Worm (Caenorhabditis elegans) whole organism, L1 larva: ENCODE data around the gene F18A11.2.
A peak's percentile ranks its signal among the peaks of the same experiment; 100 is the strongest.

Source experiments
- C16A3.4 ChIP-seq: fragments of 150-350 bp; optimal IDR thresholded peaks from 2 replicates; lab custom pipeline; 2014; ENCODE audit warnings: missing biosample characterization, missing genetic modification characterization
- C34B4.2 ChIP-seq: sonication (generic microtip); optimal IDR thresholded peaks from 2 replicates; lab custom pipeline; 2017; ENCODE audit warnings: mild to moderate bottlenecking, missing genetic modification characterization, missing compliant biosample characterization
- Y116A8C.19 ChIP-seq: sonication (generic microtip); optimal IDR thresholded peaks from 2 replicates; lab custom pipeline; 2016; ENCODE audit warnings: missing compliant biosample characterization, missing genetic modification characterization, borderline replicate concordance
- ama-1 ChIP-seq: fragments of 150-350 bp; optimal IDR thresholded peaks from 2 replicates; lab custom pipeline; 2014
- ceh-63 ChIP-seq: fragments of 200-800 bp; sonication (Bioruptor generic); optimal IDR thresholded peaks from 2 replicates; lab custom pipeline; 2018; ENCODE audit warnings: mild to moderate bottlenecking, missing genetic modification characterization, missing compliant biosample characterization
- ceh-8 ChIP-seq: fragments of 200-800 bp; sonication (Bioruptor generic); optimal IDR thresholded peaks from 2 replicates; lab custom pipeline; 2018; ENCODE audit warnings: mild to moderate bottlenecking, missing genetic modification characterization, moderate library complexity, missing compliant biosample characterization
- ceh-82 ChIP-seq, 3 experiments: fragments of 150-350 bp in 1 of 3; sonication (generic microtip) in 2 of 3; optimal IDR thresholded peaks; 2 replicates each; lab custom pipeline; 2014 to 2017; ENCODE audit warnings: missing biosample characterization in 3 of 3, missing genetic modification characterization in 3 of 3
- ceh-90 ChIP-seq: sonication (generic microtip); optimal IDR thresholded peaks from 2 replicates; lab custom pipeline; 2016; ENCODE audit warnings: missing genetic modification characterization, missing compliant biosample characterization
- dpl-1 ChIP-seq, 3 experiments: fragments of 150-350 bp in 2 of 3; sonication (generic microtip) in 1 of 3; optimal IDR thresholded peaks; 2 replicates each; lab custom pipeline; 2014 to 2017; ENCODE audit warnings: missing biosample characterization in 3 of 3, missing genetic modification characterization in 3 of 3, missing genetic modification reagents in 3 of 3
- efl-1 ChIP-seq, 4 experiments: fragments of 150-350 bp; optimal IDR thresholded peaks in 3 of 4; peaks in 1 of 4; 1 replicate in 1 of 4; 2 replicates in 3 of 4; lab custom pipeline; 2014; ENCODE audit warnings: missing biosample characterization in 2 of 4, missing genetic modification characterization in 2 of 4, missing genetic modification reagents in 2 of 4
- efl-3 ChIP-seq: fragments of 200-800 bp; sonication (Bioruptor generic); optimal IDR thresholded peaks from 2 replicates; lab custom pipeline; 2018; ENCODE audit warnings: mild to moderate bottlenecking, missing genetic modification characterization, missing compliant biosample characterization
- egl-13 ChIP-seq: sonication (generic microtip); optimal IDR thresholded peaks from 2 replicates; lab custom pipeline; 2016; ENCODE audit warnings: missing genotype, missing genetic modification reagents, missing genetic modification characterization, missing compliant biosample characterization
- elt-2 ChIP-seq: sonication (generic microtip); optimal IDR thresholded peaks from 2 replicates; lab custom pipeline; 2016; ENCODE audit warnings: missing genetic modification characterization, mild to moderate bottlenecking, inconsistent platforms, missing compliant biosample characterization, missing genetic modification reagents
- fos-1 ChIP-seq: fragments of 150-350 bp; optimal IDR thresholded peaks from 2 replicates; lab custom pipeline; 2014; ENCODE audit warnings: missing biosample characterization, missing genetic modification characterization
- grh-1 ChIP-seq: fragments of 200-800 bp; sonication (Bioruptor generic); IDR thresholded peaks from 2 replicates; pipeline ENCODE4 v1.3.6; 2022; ENCODE audit warnings: missing genetic modification reagents, missing genetic modification characterization, missing compliant biosample characterization
- hlh-17 ChIP-seq: fragments of 200-800 bp; sonication (Bioruptor generic); optimal IDR thresholded peaks from 2 replicates; lab custom pipeline; 2018; ENCODE audit warnings: missing genetic modification characterization, mild to moderate bottlenecking, missing compliant biosample characterization, moderate library complexity, borderline replicate concordance
- hpl-2 ChIP-seq: fragments of 150-350 bp; optimal IDR thresholded peaks from 2 replicates; lab custom pipeline; 2014; ENCODE audit warnings: missing biosample characterization, missing genetic modification reagents, missing genetic modification characterization
- irx-1 ChIP-seq: sonication (generic microtip); optimal IDR thresholded peaks from 2 replicates; lab custom pipeline; 2016; ENCODE audit warnings: missing genetic modification characterization, missing compliant biosample characterization
- lin-13 ChIP-seq: fragments of 150-350 bp; optimal IDR thresholded peaks from 2 replicates; lab custom pipeline; 2014; ENCODE audit warnings: missing biosample characterization, missing genetic modification reagents, missing genetic modification characterization
- lin-14 ChIP-seq: fragments of 200-800 bp; sonication (Bioruptor generic); optimal IDR thresholded peaks from 2 replicates; lab custom pipeline; 2018; ENCODE audit warnings: mild to moderate bottlenecking, missing genetic modification characterization, moderate library complexity, missing compliant biosample characterization
- lin-15B ChIP-seq: fragments of 150-350 bp; sonication (generic microtip); optimal IDR thresholded peaks from 3 replicates; lab custom pipeline; 2014; ENCODE audit warnings: missing biosample characterization, missing genetic modification characterization
- lir-3 ChIP-seq: sonication (generic microtip); optimal IDR thresholded peaks from 2 replicates; lab custom pipeline; 2016; ENCODE audit warnings: mild to moderate bottlenecking, missing genetic modification characterization, moderate library complexity, missing compliant biosample characterization; ENCODE audit not compliant: poor library complexity
- lsy-2 ChIP-seq, 2 experiments: fragments of 150-350 bp; optimal IDR thresholded peaks; 2 replicates each; lab custom pipeline; 2014; ENCODE audit warnings: missing biosample characterization in 2 of 2, missing genetic modification characterization in 2 of 2
- mab-9 ChIP-seq: fragments of 200-800 bp; sonication (Bioruptor generic); IDR thresholded peaks from 2 replicates; pipeline ENCODE4 v1.3.6; 2022; ENCODE audit warnings: missing genetic modification reagents, missing genetic modification characterization, missing compliant biosample characterization
- mdl-1 ChIP-seq, 2 experiments: fragments of 150-350 bp; optimal IDR thresholded peaks; 2 replicates each; lab custom pipeline; 2014 to 2017; ENCODE audit warnings: missing biosample characterization in 2 of 2, missing genetic modification characterization in 2 of 2, inconsistent platforms in 1 of 2
- mef-2 ChIP-seq: fragments of 150-350 bp; optimal IDR thresholded peaks from 2 replicates; lab custom pipeline; 2014; ENCODE audit warnings: missing biosample characterization, missing genetic modification characterization
- nhr-12 ChIP-seq: sonication (generic microtip); optimal IDR thresholded peaks from 2 replicates; lab custom pipeline; 2017; ENCODE audit warnings: missing biosample characterization, missing genetic modification characterization
- nhr-19 ChIP-seq: fragments of 200-800 bp; sonication (Bioruptor generic); conservative IDR thresholded peaks from 2 replicates; pipeline ENCODE4 v1.3.6; 2022; ENCODE audit warnings: missing genetic modification characterization, missing compliant biosample characterization
- nhr-20 ChIP-seq: sonication (generic microtip); optimal IDR thresholded peaks from 2 replicates; lab custom pipeline; 2016; ENCODE audit warnings: mild to moderate bottlenecking, missing genetic modification characterization, missing compliant biosample characterization
- nhr-237 ChIP-seq: fragments of 150-350 bp; optimal IDR thresholded peaks from 2 replicates; lab custom pipeline; 2014; ENCODE audit warnings: missing biosample characterization, missing genetic modification characterization
- nhr-71 ChIP-seq: sonication (generic microtip); optimal IDR thresholded peaks from 2 replicates; lab custom pipeline; 2016; ENCODE audit warnings: mild to moderate bottlenecking, missing genetic modification characterization, moderate library complexity, missing compliant biosample characterization
- nhr-76 ChIP-seq: sonication (generic microtip); optimal IDR thresholded peaks from 2 replicates; lab custom pipeline; 2017; ENCODE audit warnings: missing biosample characterization, missing genetic modification characterization
- nhr-77 ChIP-seq: fragments of 150-350 bp; optimal IDR thresholded peaks from 2 replicates; lab custom pipeline; 2014; ENCODE audit warnings: missing biosample characterization, missing genetic modification characterization
- nhr-90 ChIP-seq: sonication (generic microtip); optimal IDR thresholded peaks from 2 replicates; lab custom pipeline; 2016; ENCODE audit warnings: mild to moderate bottlenecking, missing genetic modification characterization, missing compliant biosample characterization; ENCODE audit not compliant: poor library complexity
- pqm-1 ChIP-seq: sonication (generic microtip); optimal IDR thresholded peaks from 3 replicates; lab custom pipeline; 2017; ENCODE audit warnings: missing biosample characterization, missing genetic modification characterization
- rnt-1 ChIP-seq: sonication (generic microtip); optimal IDR thresholded peaks from 2 replicates; lab custom pipeline; 2016; ENCODE audit warnings: mild to moderate bottlenecking, missing genetic modification characterization, moderate library complexity, missing compliant biosample characterization
- snu-23 ChIP-seq: sonication (generic microtip); optimal IDR thresholded peaks from 2 replicates; lab custom pipeline; 2016; ENCODE audit warnings: missing genetic modification characterization, missing compliant biosample characterization
- sup-37 ChIP-seq: fragments of 200-800 bp; sonication (Bioruptor generic); optimal IDR thresholded peaks from 2 replicates; lab custom pipeline; 2018; ENCODE audit warnings: mild to moderate bottlenecking, missing genetic modification characterization, missing compliant biosample characterization
- swsn-7 ChIP-seq: sonication (generic microtip); optimal IDR thresholded peaks from 2 replicates; lab custom pipeline; 2016; ENCODE audit warnings: missing genetic modification characterization, missing compliant biosample characterization
- tbx-2 ChIP-seq: sonication (generic microtip); optimal IDR thresholded peaks from 2 replicates; lab custom pipeline; 2016; ENCODE audit warnings: missing genetic modification characterization, missing compliant biosample characterization
- tlp-1 ChIP-seq: fragments of 150-350 bp; optimal IDR thresholded peaks from 2 replicates; lab custom pipeline; 2014; ENCODE audit warnings: missing biosample characterization, missing genetic modification characterization
- unc-130 ChIP-seq: fragments of 150-350 bp; optimal IDR thresholded peaks from 2 replicates; lab custom pipeline; 2017; ENCODE audit warnings: missing biosample characterization, missing genetic modification characterization, inconsistent platforms
- unc-30 ChIP-seq: sonication (generic microtip); optimal IDR thresholded peaks from 2 replicates; lab custom pipeline; 2017; ENCODE audit warnings: missing biosample characterization, missing genetic modification characterization
- xbp-1 ChIP-seq: sonication (generic microtip); optimal IDR thresholded peaks from 2 replicates; lab custom pipeline; 2016; ENCODE audit warnings: missing genetic modification characterization, missing compliant biosample characterization
- zip-4 ChIP-seq: fragments of 200-800 bp; sonication (Bioruptor generic); optimal IDR thresholded peaks from 2 replicates; lab custom pipeline; 2018; ENCODE audit warnings: mild to moderate bottlenecking, missing genetic modification characterization, moderate library complexity, missing compliant biosample characterization
- ztf-4 ChIP-seq: fragments of 150-350 bp; optimal IDR thresholded peaks from 2 replicates; lab custom pipeline; 2014; ENCODE audit warnings: missing biosample characterization, missing genetic modification characterization

Gene F18A11.2

ce11 chrII:13004160-13004871, 27.2 kb upstream of the F18A11.2 start (continued):
- TF ChIP-seq hlh-17 (GFP tag; lab: Kevin White, UChicago) (no peak), lin-14 (GFP tag; lab: Kevin White, UChicago) (peak; percentile 63), pqm-1 (tag; lab: Kevin White, UChicago) (no peak), efl-3 (no peak), fos-1 (no peak), lir-3 (no peak), mef-2 (tag; lab: Kevin White, UChicago) (no peak), nhr-20 (peak; percentile 28), lsy-2 (tag; optimal IDR thresholded peaks at IDR 0.05; lab: Kevin White, UChicago) (peak in 1 of 2 experiments; percentile 53), snu-23 (GFP tag; lab: Kevin White, UChicago) (peak; percentile 17), C16A3.4 (tag; lab: Kevin White, UChicago) (peak; percentile 47), nhr-71 (tag; lab: Kevin White, UChicago) (peak; percentile 37), nhr-12 (no peak), grh-1 (GFP tag; lab: Robert Waterston, UW) (no peak), elt-2 (tag; lab: Kevin White, UChicago) (peak; percentile 42), egl-13 (tag; lab: Kevin White, UChicago) (no peak), dpl-1 (GFP tag; optimal IDR thresholded peaks at IDR 0.05; lab: Kevin White, UChicago) (peak in 1 of 3 experiments; percentile 2)

ce11 chrII:13004872-13005252, 26.6 kb upstream of the F18A11.2 start:
- TF ChIP-seq ceh-63 (GFP tag; lab: Kevin White, UChicago), result no peak
- no peak for TF ChIP-seq efl-1 (optimal IDR thresholded peaks at IDR 0.05; lab: Kevin White, UChicago)
- TF ChIP-seq efl-1 (GFP tag; optimal IDR thresholded peaks at IDR 0.05 in 1 of 2; lab: Kevin White, UChicago), result peak in 1 of 2 experiments; percentile 74

- TF ChIP-seq hpl-2 (GFP tag; lab: Kevin White, UChicago) (peak; percentile 1), hlh-17 (GFP tag; lab: Kevin White, UChicago) (no peak), ama-1 (lab: Kevin White, UChicago) (no peak), unc-130 (no peak), lin-15B (tag; lab: Kevin White, UChicago) (no peak), nhr-76 (tag; lab: Kevin White, UChicago) (no peak), xbp-1 (tag; lab: Kevin White, UChicago) (no peak), tlp-1 (tag; lab: Kevin White, UChicago) (no peak), unc-30 (tag; lab: Kevin White, UChicago) (no peak), swsn-7 (no peak), nhr-71 (tag; lab: Kevin White, UChicago) (peak; percentile 64), lir-3 (peak; percentile 4), sup-37 (GFP tag; lab: Kevin White, UChicago) (no peak), mdl-1 (tag; optimal IDR thresholded peaks at IDR 0.05; lab: Kevin White, UChicago) (no peak), tbx-2 (tag; lab: Kevin White, UChicago) (peak; percentile 14), nhr-237 (tag; lab: Kevin White, UChicago) (no peak), nhr-90 (peak; percentile 38), irx-1 (tag; lab: Kevin White, UChicago) (no peak), lin-13 (GFP tag; lab: Kevin White, UChicago) (no peak), nhr-77 (no peak), Y116A8C.19 (tag; lab: Kevin White, UChicago) (no peak), rnt-1 (no peak), ceh-90 (no peak), nhr-19 (GFP tag; lab: Robert Waterston, UW) (peak; percentile 52), snu-23 (GFP tag; lab: Kevin White, UChicago) (peak; percentile 49), ceh-82 (tag; optimal IDR thresholded peaks at IDR 0.05; lab: Kevin White, UChicago) (no peak), C34B4.2 (tag; lab: Kevin White, UChicago) (no peak), ceh-63 (GFP tag; lab: Kevin White, UChicago) (no peak), nhr-12 (no peak), zip-4 (GFP tag; lab: Kevin White, UChicago) (no peak), ztf-4 (tag; lab: Kevin White, UChicago) (no peak), dpl-1 (GFP tag; optimal IDR thresholded peaks at IDR 0.05; lab: Kevin White, UChicago) (peak in 1 of 3 experiments; percentile 22), mab-9 (GFP tag; lab: Robert Waterston, UW) (no peak), lin-14 (GFP tag; lab: Kevin White, UChicago) (peak; percentile 45), fos-1 (no peak), lsy-2 (tag; optimal IDR thresholded peaks at IDR 0.05; lab: Kevin White, UChicago) (peak in 1 of 2 experiments; percentile 67), ceh-8 (no peak)
These were observed 25.2 kb upstream of the F18A11.2 start for ce11 chrII:13006283-13006682.
